Fruit fly (Drosophila melanogaster) whole organism, adult: ENCODE measurements around the gene Las.

Source experiments
- CG12768 ChIP-seq: fragments of 200-800 bp; sonication (Bioruptor generic); optimal IDR thresholded peaks from 2 replicates; lab custom pipeline; 2017; ENCODE audit warnings: missing biosample characterization, missing genetic modification characterization, mild to moderate bottlenecking, moderate library complexity, missing genetic modification reagents
- CG5204 ChIP-seq: fragments of 200-800 bp; sonication (Bioruptor generic); optimal IDR thresholded peaks from 2 replicates; lab custom pipeline; 2016; ENCODE audit warnings: missing biosample characterization, missing genetic modification characterization
- Clk ChIP-seq: fragments of 200-800 bp; sonication (Bioruptor generic); optimal IDR thresholded peaks from 2 replicates; lab custom pipeline; 2017; ENCODE audit warnings: missing biosample characterization, missing genetic modification characterization
- Crg-1 ChIP-seq: fragments of 200-800 bp; sonication (Bioruptor generic); optimal IDR thresholded peaks from 2 replicates; lab custom pipeline; 2016; ENCODE audit warnings: missing biosample characterization, missing genetic modification characterization
- Hr96 ChIP-seq: fragments of 200-800 bp; sonication (Bioruptor generic); optimal IDR thresholded peaks from 2 replicates; lab custom pipeline; 2016; ENCODE audit warnings: missing biosample characterization, missing genetic modification characterization
- Mnt ChIP-seq: fragments of 200-800 bp; sonication (Bioruptor generic); optimal IDR thresholded peaks from 2 replicates; lab custom pipeline; 2016; ENCODE audit warnings: missing biosample characterization, mild to moderate bottlenecking, missing genetic modification characterization
- bab1 ChIP-seq: fragments of 200-800 bp; sonication (Bioruptor generic); optimal IDR thresholded peaks from 3 replicates; lab custom pipeline; 2019; ENCODE audit warnings: missing biosample characterization, mild to moderate bottlenecking, missing genetic modification characterization, moderate library complexity
- cic ChIP-seq: fragments of 200-800 bp; sonication (Bioruptor generic); optimal IDR thresholded peaks from 2 replicates; lab custom pipeline; 2017; ENCODE audit warnings: missing biosample characterization, mild to moderate bottlenecking, missing genetic modification characterization, moderate library complexity
- cnc ChIP-seq, 2 experiments: fragments of >200 bp; optimal IDR thresholded peaks; 2 replicates each; lab custom pipeline; 2017
- pad ChIP-seq: fragments of 200-800 bp; sonication (Bioruptor generic); optimal IDR thresholded peaks from 3 replicates; lab custom pipeline; 2017; ENCODE audit warnings: missing biosample characterization, missing genetic modification characterization, mild to moderate bottlenecking, moderate library complexity, missing genetic modification reagents

- TF ChIP-seq Hr96 (GFP tag; lab: Kevin White, UChicago) (no peak), Crg-1 (no peak), cnc (optimal IDR thresholded peaks at IDR 0.05; lab: Kevin White, UChicago) (no peak), Mnt (no peak), bab1 (GFP tag; lab: Kevin White, UChicago) (no peak), CG12768 (GFP tag; lab: Kevin White, UChicago) (no peak), Clk (GFP tag; lab: Kevin White, UChicago) (no peak), CG5204 (no peak), pad (GFP tag; lab: Kevin White, UChicago) (no peak), cic (GFP tag; lab: Kevin White, UChicago) (no peak)
These were observed 27.6 kb downstream of the Las start for dm6 chr3L:20404515-20404914.
